Fruit fly (Drosophila melanogaster): ENCODE results near the gene Xport-A.

Gene Xport-A

DNA sequence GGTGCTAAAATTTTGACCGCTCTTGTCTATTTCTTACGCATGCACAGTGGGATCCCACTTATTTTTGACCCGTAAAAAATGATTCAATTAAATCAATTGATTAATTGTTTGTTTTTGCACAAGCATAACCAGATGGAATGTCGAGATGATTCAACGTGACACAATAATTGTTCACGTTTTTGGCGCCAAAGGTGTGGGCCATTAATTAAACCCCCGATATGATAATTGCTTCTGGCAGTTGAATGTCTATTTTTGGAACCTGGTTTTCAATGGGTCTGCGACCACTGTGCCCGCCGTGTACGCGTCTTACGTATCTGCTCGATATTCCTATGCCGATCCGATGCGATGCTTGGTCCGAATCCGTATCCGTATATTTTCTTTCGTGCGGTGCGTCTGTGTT is 23.2 kb downstream of the Xport-A start (continued):
- no peak for TF ChIP-seq lbe (GFP tag; optimal IDR thresholded peaks at IDR 0.05)
- TF ChIP-seq Chrac-16 (GFP tag; optimal IDR thresholded peaks at IDR 0.05), result peak; percentile 42
- TF ChIP-seq Hr78 (GFP tag; optimal IDR thresholded peaks at IDR 0.05), result peak in 1 of 2 experiments; percentile 13
- TF ChIP-seq CG17186 (GFP tag; optimal IDR thresholded peaks at IDR 0.05), result no peak
- peak; percentile 74 for TF ChIP-seq tin (GFP tag; optimal IDR thresholded peaks at IDR 0.05)
- TF ChIP-seq CG3281 (GFP tag; optimal IDR thresholded peaks at IDR 0.05), result peak; percentile 72
- peak; percentile 17 for TF ChIP-seq Fer2 (tag; optimal IDR thresholded peaks at IDR 0.05)
- TF ChIP-seq CG16815 (GFP tag; optimal IDR thresholded peaks at IDR 0.05), result peak; percentile 50
- peak; percentile 57 for TF ChIP-seq ssp (GFP tag; IDR thresholded peaks at IDR 0.05)
- no peak for TF ChIP-seq z (GFP tag; IDR thresholded peaks at IDR 0.05)
- no peak for TF ChIP-seq nau (GFP tag; optimal IDR thresholded peaks at IDR 0.05)
- peak; percentile 27 for TF ChIP-seq schlank (tag; optimal IDR thresholded peaks at IDR 0.05)
- TF ChIP-seq Asciz (GFP tag; optimal IDR thresholded peaks at IDR 0.05), result peak; percentile 63
- no peak for TF ChIP-seq danr (GFP tag; IDR thresholded peaks at IDR 0.05)
- TF ChIP-seq CG30431 (GFP tag; optimal IDR thresholded peaks at IDR 0.05), result peak; percentile 62
- no peak for TF ChIP-seq HLHmδ (GFP tag; optimal IDR thresholded peaks at IDR 0.05)
- TF ChIP-seq CG10147 (GFP tag; optimal IDR thresholded peaks at IDR 0.05), result peak; percentile 63
- TF ChIP-seq Blimp-1 (GFP tag; optimal IDR thresholded peaks at IDR 0.05), result no peak
- peak; percentile 40; the same call in 1 of the 3 replicates for TF ChIP-seq HLH4C (GFP tag; IDR thresholded peaks at IDR 0.05; ENCODE audit: partially characterized antibody)
- TF ChIP-seq D19A (tag; optimal IDR thresholded peaks at IDR 0.05), result peak; percentile 67
- 0 out of 2 replicates have a peak, but pooled peaks have one; percentile 38 for TF ChIP-seq ato (GFP tag; IDR thresholded peaks at IDR 0.05; ENCODE audit: partially characterized antibody)
- TF ChIP-seq CG4854 (GFP tag; optimal IDR thresholded peaks at IDR 0.05), result peak; percentile 38
- peak; percentile 66 for TF ChIP-seq wek (GFP tag; optimal IDR thresholded peaks at IDR 0.05)
- peak; percentile 14 for TF ChIP-seq CG17912 (GFP tag; optimal IDR thresholded peaks at IDR 0.05)
- TF ChIP-seq cad (GFP tag; optimal IDR thresholded peaks at IDR 0.05), result no peak
- TF ChIP-seq Hsf (GFP tag; optimal IDR thresholded peaks at IDR 0.05), result peak; percentile 61
- TF ChIP-seq CG9797 (GFP tag; optimal IDR thresholded peaks at IDR 0.05), result no peak
- 0 out of 2 replicates have a peak, but pooled peaks have one; percentile 25 for TF ChIP-seq Scr (GFP tag; IDR thresholded peaks at IDR 0.05; ENCODE audit: partially characterized antibody)
- no peak for TF ChIP-seq CG14965 (GFP tag; optimal IDR thresholded peaks at IDR 0.05; ENCODE audit: borderline replicate concordance)
- peak; percentile 71 for TF ChIP-seq PHDP (tag; optimal IDR thresholded peaks at IDR 0.05)
- peak; percentile 32 for TF ChIP-seq Atf3 (GFP tag; optimal IDR thresholded peaks at IDR 0.05)
- peak; percentile 51 for TF ChIP-seq CG43689 (GFP tag; IDR thresholded peaks at IDR 0.05)
- no peak for TF ChIP-seq CG13894 (tag; optimal IDR thresholded peaks at IDR 0.05)
- TF ChIP-seq Max (GFP tag; optimal IDR thresholded peaks at IDR 0.05), result peak; percentile 31
- TF ChIP-seq seq (GFP tag; IDR thresholded peaks at IDR 0.05), result peak; percentile 71
- no peak for TF ChIP-seq YL-1 (GFP tag; optimal IDR thresholded peaks at IDR 0.05)
- TF ChIP-seq psq (GFP tag; optimal IDR thresholded peaks at IDR 0.05), result no peak
- TF ChIP-seq CG4328 (GFP tag; optimal IDR thresholded peaks at IDR 0.05), result peak; percentile 65
- no peak for TF ChIP-seq CG18011 (GFP tag; optimal IDR thresholded peaks at IDR 0.05)
- peak; percentile 78 for TF ChIP-seq CG7372 (GFP tag; IDR thresholded peaks at IDR 0.05)
- TF ChIP-seq bab2 (GFP tag; optimal IDR thresholded peaks at IDR 0.05), result peak; percentile 52
- peak; percentile 77 for TF ChIP-seq HHEX (GFP tag; optimal IDR thresholded peaks at IDR 0.05)
- peak; percentile 24 for TF ChIP-seq slou (GFP tag; optimal IDR thresholded peaks at IDR 0.05)
- peak; percentile 76 for TF ChIP-seq Side (GFP tag; optimal IDR thresholded peaks at IDR 0.05)
- TF ChIP-seq Tbp (GFP tag; optimal IDR thresholded peaks at IDR 0.05), result no peak
- peak; percentile 72 for TF ChIP-seq Six4 (GFP tag; optimal IDR thresholded peaks at IDR 0.05)
- peak; percentile 58 for TF ChIP-seq CrebB (tag; optimal IDR thresholded peaks at IDR 0.05)
- peak; percentile 85 for TF ChIP-seq vvl (GFP tag; IDR thresholded peaks at IDR 0.05)
- TF ChIP-seq CG10321 (GFP tag; IDR thresholded peaks at IDR 0.05), result no peak
- peak; percentile 7 for TF ChIP-seq CG1529 (GFP tag; optimal IDR thresholded peaks at IDR 0.05)

Data from whole organism, embryonic.